Fruit fly (Drosophila melanogaster) whole organism, embryonic: Measurements from ENCODE around the gene fit.
A peak's percentile ranks its signal among the peaks of the same experiment; 100 is the strongest.

Source experiments
- Adf1 ChIP-seq: fragments of 200-800 bp; sonication (Bioruptor generic); IDR thresholded peaks from 2 replicates; pipeline ENCODE4 v1.3.6; 2022; ENCODE audit warnings: missing biosample characterization, missing genetic modification characterization
- Bgb ChIP-seq: fragments of 200-800 bp; sonication (Bioruptor generic); IDR thresholded peaks from 2 replicates; pipeline ENCODE4 v1.3.6; 2022; ENCODE audit warnings: missing biosample characterization, missing genetic modification characterization; ENCODE audit not compliant: partially characterized antibody
- CG10147 ChIP-seq: fragments of 200-800 bp; sonication (Bioruptor generic); optimal IDR thresholded peaks from 2 replicates; lab custom pipeline; 2019; ENCODE audit warnings: missing biosample characterization, mild to moderate bottlenecking, missing genetic modification characterization, moderate library complexity
- CG10267 ChIP-seq: fragments of 200-800 bp; sonication (Bioruptor generic); optimal IDR thresholded peaks from 2 replicates; lab custom pipeline; 2018; ENCODE audit warnings: missing biosample characterization, mild to moderate bottlenecking, missing genetic modification characterization, moderate library complexity
- CG11085 ChIP-seq: fragments of 200-800 bp; sonication (Bioruptor generic); IDR thresholded peaks from 2 replicates; pipeline ENCODE4 v1.3.6; 2022; ENCODE audit warnings: missing biosample characterization, missing genetic modification characterization
- CG11093 ChIP-seq: fragments of 200-800 bp; sonication (Bioruptor generic); IDR thresholded peaks from 3 replicates; pipeline ENCODE4 v1.3.6; 2022; ENCODE audit warnings: missing biosample characterization, missing genetic modification characterization
- CG1233 ChIP-seq: fragments of 200-800 bp; sonication (Bioruptor generic); optimal IDR thresholded peaks from 4 replicates; lab custom pipeline; 2018; ENCODE audit warnings: missing biosample characterization, mild to moderate bottlenecking, missing genetic modification characterization
- CG14710 ChIP-seq: fragments of 200-800 bp; sonication (Bioruptor generic); optimal IDR thresholded peaks from 3 replicates; lab custom pipeline; 2019; ENCODE audit warnings: missing biosample characterization, mild to moderate bottlenecking, missing genetic modification characterization, moderate library complexity
- CG15601 ChIP-seq: fragments of 200-800 bp; sonication (Bioruptor generic); optimal IDR thresholded peaks from 3 replicates; lab custom pipeline; 2019; ENCODE audit warnings: missing biosample characterization, mild to moderate bottlenecking, missing genetic modification characterization, moderate library complexity
- CG1603 ChIP-seq: fragments of 200-800 bp; sonication (Bioruptor generic); optimal IDR thresholded peaks from 2 replicates; lab custom pipeline; 2019; ENCODE audit warnings: missing biosample characterization, mild to moderate bottlenecking, missing genetic modification characterization, moderate library complexity
- CG33213 ChIP-seq: fragments of 200-800 bp; sonication (Bioruptor generic); optimal IDR thresholded peaks from 3 replicates; lab custom pipeline; 2016; ENCODE audit warnings: missing biosample characterization, missing genetic modification characterization
- CG8478 ChIP-seq: fragments of >200 bp; optimal IDR thresholded peaks from 2 replicates; lab custom pipeline; 2018
- CG9797 ChIP-seq: fragments of 200-800 bp; sonication (Bioruptor generic); optimal IDR thresholded peaks from 3 replicates; lab custom pipeline; 2018; ENCODE audit warnings: missing biosample characterization, mild to moderate bottlenecking, missing genetic modification characterization
- Dbx ChIP-seq: fragments of 200-800 bp; sonication (Bioruptor generic); IDR thresholded peaks from 3 replicates; pipeline ENCODE4 v1.3.6; 2022; ENCODE audit warnings: missing biosample characterization, missing genetic modification characterization
- Doc3 ChIP-seq: fragments of 200-800 bp; sonication (Bioruptor generic); IDR thresholded peaks from 3 replicates; pipeline ENCODE4 v1.3.6; 2022; ENCODE audit warnings: missing biosample characterization, missing genetic modification characterization; ENCODE audit not compliant: partially characterized antibody
- Drgx ChIP-seq: fragments of 200-800 bp; sonication (Bioruptor generic); IDR thresholded peaks from 2 replicates; pipeline ENCODE4 v1.3.6; 2022; ENCODE audit warnings: missing biosample characterization, missing genetic modification characterization
- Fer2 ChIP-seq: fragments of 200-800 bp; sonication (Bioruptor generic); optimal IDR thresholded peaks from 2 replicates; lab custom pipeline; 2018; ENCODE audit warnings: missing biosample characterization, mild to moderate bottlenecking, missing genetic modification characterization, moderate library complexity
- Hmr ChIP-seq: fragments of 200-800 bp; sonication (Bioruptor generic); optimal IDR thresholded peaks from 3 replicates; lab custom pipeline; 2017; ENCODE audit warnings: mild to moderate bottlenecking, missing biosample characterization, missing genetic modification reagents, missing genetic modification characterization
- Hsf ChIP-seq: fragments of 200-800 bp; sonication (Bioruptor generic); optimal IDR thresholded peaks from 3 replicates; lab custom pipeline; 2016; ENCODE audit warnings: missing biosample characterization, missing genetic modification characterization
- Mes4 ChIP-seq: fragments of 200-800 bp; sonication (Bioruptor generic); optimal IDR thresholded peaks from 2 replicates; lab custom pipeline; 2016; ENCODE audit warnings: missing biosample characterization, missing genetic modification characterization
- NfI ChIP-seq: fragments of 200-800 bp; sonication (Bioruptor generic); optimal IDR thresholded peaks from 3 replicates; lab custom pipeline; 2018; ENCODE audit warnings: missing biosample characterization, mild to moderate bottlenecking, missing genetic modification characterization, moderate library complexity
- Oaz ChIP-seq: fragments of 200-800 bp; sonication (Bioruptor generic); IDR thresholded peaks from 2 replicates; pipeline ENCODE4 v1.3.6; 2022; ENCODE audit warnings: missing biosample characterization, missing genetic modification characterization
- Scr ChIP-seq: fragments of 200-800 bp; sonication (Bioruptor generic); IDR thresholded peaks from 2 replicates; pipeline ENCODE4 v1.3.6; 2022; ENCODE audit warnings: missing biosample characterization, missing genetic modification characterization; ENCODE audit not compliant: partially characterized antibody
- ara ChIP-seq: fragments of 200-800 bp; sonication (Bioruptor generic); IDR thresholded peaks from 2 replicates; pipeline ENCODE4 v1.3.6; 2022; ENCODE audit warnings: missing biosample characterization, missing genetic modification characterization
- cg ChIP-seq: fragments of 200-800 bp; sonication (Bioruptor generic); optimal IDR thresholded peaks from 3 replicates; lab custom pipeline; 2019; ENCODE audit warnings: missing biosample characterization, mild to moderate bottlenecking, missing genetic modification characterization, moderate library complexity
- dpn ChIP-seq, 2 experiments: fragments of 200-800 bp; sonication (Bioruptor generic); optimal IDR thresholded peaks; 3 replicates each; lab custom pipeline; 2016; ENCODE audit warnings: missing biosample characterization in 2 of 2, missing genetic modification characterization in 2 of 2
- exex ChIP-seq: fragments of 200-800 bp; sonication (Bioruptor generic); optimal IDR thresholded peaks from 4 replicates; lab custom pipeline; 2018; ENCODE audit warnings: missing biosample characterization, mild to moderate bottlenecking, missing genetic modification characterization, moderate library complexity
- fd102C ChIP-seq: fragments of 200-800 bp; sonication (Bioruptor generic); optimal IDR thresholded peaks from 2 replicates; lab custom pipeline; 2018; ENCODE audit warnings: missing biosample characterization, mild to moderate bottlenecking, missing genetic modification characterization, moderate library complexity
- fd96Cb ChIP-seq: fragments of 200-800 bp; sonication (Bioruptor generic); optimal IDR thresholded peaks from 2 replicates; lab custom pipeline; 2018; ENCODE audit warnings: missing biosample characterization, mild to moderate bottlenecking, missing genetic modification characterization, moderate library complexity
- gcm ChIP-seq: fragments of 200-800 bp; sonication (Bioruptor generic); optimal IDR thresholded peaks from 2 replicates; lab custom pipeline; 2019; ENCODE audit warnings: missing biosample characterization, mild to moderate bottlenecking, missing genetic modification characterization, moderate library complexity
- hbn ChIP-seq: fragments of 200-800 bp; sonication (Bioruptor generic); IDR thresholded peaks from 2 replicates; pipeline ENCODE4 v1.3.6; 2022; ENCODE audit warnings: missing biosample characterization, missing genetic modification characterization; ENCODE audit not compliant: partially characterized antibody
- jing ChIP-seq: fragments of 200-800 bp; sonication (Bioruptor generic); optimal IDR thresholded peaks from 2 replicates; lab custom pipeline; 2018; ENCODE audit warnings: missing biosample characterization, mild to moderate bottlenecking, missing genetic modification characterization
- knrl ChIP-seq: fragments of 200-800 bp; sonication (Bioruptor generic); IDR thresholded peaks from 3 replicates; pipeline ENCODE4 v1.3.6; 2022; ENCODE audit warnings: missing biosample characterization, missing genetic modification characterization; ENCODE audit not compliant: partially characterized antibody
- lab ChIP-seq: fragments of 200-800 bp; sonication (Bioruptor generic); optimal IDR thresholded peaks from 3 replicates; lab custom pipeline; 2017; ENCODE audit warnings: missing biosample characterization, missing genetic modification characterization, mild to moderate bottlenecking, moderate library complexity, missing genetic modification reagents
- lov ChIP-seq, 2 experiments: fragments of 200-800 bp in 1 of 2; fragments of >200 bp in 1 of 2; sonication (Bioruptor generic) in 1 of 2; IDR thresholded peaks in 1 of 2; optimal IDR thresholded peaks in 1 of 2; 2 replicates in 1 of 2; 3 replicates in 1 of 2; pipeline versions ENCODE4 v1.3.6 to Lab custom; 2017 to 2022; ENCODE audit warnings: missing biosample characterization in 1 of 2, missing genetic modification characterization in 1 of 2
- mirr ChIP-seq: fragments of 200-800 bp; sonication (Bioruptor generic); optimal IDR thresholded peaks from 3 replicates; lab custom pipeline; 2018; ENCODE audit warnings: missing biosample characterization, mild to moderate bottlenecking, missing genetic modification characterization
- phol ChIP-seq: fragments of 200-800 bp; sonication (Bioruptor generic); optimal IDR thresholded peaks from 3 replicates; lab custom pipeline; 2018; ENCODE audit warnings: missing biosample characterization, mild to moderate bottlenecking, missing genetic modification characterization, moderate library complexity
- prd ChIP-seq, 3 experiments: fragments of >200 bp in 2 of 3; fragments of 200-800 bp in 1 of 3; sonication (Bioruptor generic) in 1 of 3; optimal IDR thresholded peaks in 2 of 3; IDR thresholded peaks in 1 of 3; 2 replicates in 2 of 3; 3 replicates in 1 of 3; pipeline versions ENCODE4 v1.3.6 to Lab custom; 2017 to 2022; ENCODE audit warnings: missing biosample characterization in 1 of 3, missing genetic modification characterization in 1 of 3
- repo ChIP-seq: fragments of 200-800 bp; sonication (Bioruptor generic); optimal IDR thresholded peaks from 2 replicates; lab custom pipeline; 2016; ENCODE audit warnings: missing biosample characterization, missing genetic modification characterization
- sc ChIP-seq, 3 experiments: fragments of >200 bp in 2 of 3; fragments of 200-800 bp in 1 of 3; sonication (Bioruptor generic) in 1 of 3; optimal IDR thresholded peaks; 2 replicates in 2 of 3; 3 replicates in 1 of 3; lab custom pipeline; 2017; ENCODE audit warnings: mild to moderate bottlenecking in 1 of 3, missing biosample characterization in 1 of 3, missing genetic modification characterization in 1 of 3, missing genetic modification reagents in 1 of 3
- sisA ChIP-seq: fragments of 200-800 bp; sonication (Bioruptor generic); IDR thresholded peaks from 2 replicates; pipeline ENCODE4 v1.3.6; 2022; ENCODE audit warnings: missing biosample characterization, missing genetic modification characterization
- unc-4 ChIP-seq: fragments of 200-800 bp; sonication (Bioruptor generic); IDR thresholded peaks from 2 replicates; pipeline ENCODE4 v1.3.6; 2022; ENCODE audit warnings: missing biosample characterization, missing genetic modification characterization; ENCODE audit not compliant: partially characterized antibody
- unpg ChIP-seq: fragments of 200-800 bp; sonication (Bioruptor generic); optimal IDR thresholded peaks from 3 replicates; lab custom pipeline; 2018; ENCODE audit warnings: missing biosample characterization, mild to moderate bottlenecking, missing genetic modification characterization, moderate library complexity
- vnd ChIP-seq: fragments of 200-800 bp; sonication (Bioruptor generic); IDR thresholded peaks from 3 replicates; pipeline ENCODE4 v1.3.6; 2022; ENCODE audit warnings: missing biosample characterization, missing genetic modification characterization; ENCODE audit not compliant: partially characterized antibody
- vvl ChIP-seq: fragments of 200-800 bp; sonication (Bioruptor generic); IDR thresholded peaks from 2 replicates; pipeline ENCODE4 v1.3.6; 2022; ENCODE audit warnings: missing biosample characterization, missing genetic modification characterization

Gene fit

DNA sequence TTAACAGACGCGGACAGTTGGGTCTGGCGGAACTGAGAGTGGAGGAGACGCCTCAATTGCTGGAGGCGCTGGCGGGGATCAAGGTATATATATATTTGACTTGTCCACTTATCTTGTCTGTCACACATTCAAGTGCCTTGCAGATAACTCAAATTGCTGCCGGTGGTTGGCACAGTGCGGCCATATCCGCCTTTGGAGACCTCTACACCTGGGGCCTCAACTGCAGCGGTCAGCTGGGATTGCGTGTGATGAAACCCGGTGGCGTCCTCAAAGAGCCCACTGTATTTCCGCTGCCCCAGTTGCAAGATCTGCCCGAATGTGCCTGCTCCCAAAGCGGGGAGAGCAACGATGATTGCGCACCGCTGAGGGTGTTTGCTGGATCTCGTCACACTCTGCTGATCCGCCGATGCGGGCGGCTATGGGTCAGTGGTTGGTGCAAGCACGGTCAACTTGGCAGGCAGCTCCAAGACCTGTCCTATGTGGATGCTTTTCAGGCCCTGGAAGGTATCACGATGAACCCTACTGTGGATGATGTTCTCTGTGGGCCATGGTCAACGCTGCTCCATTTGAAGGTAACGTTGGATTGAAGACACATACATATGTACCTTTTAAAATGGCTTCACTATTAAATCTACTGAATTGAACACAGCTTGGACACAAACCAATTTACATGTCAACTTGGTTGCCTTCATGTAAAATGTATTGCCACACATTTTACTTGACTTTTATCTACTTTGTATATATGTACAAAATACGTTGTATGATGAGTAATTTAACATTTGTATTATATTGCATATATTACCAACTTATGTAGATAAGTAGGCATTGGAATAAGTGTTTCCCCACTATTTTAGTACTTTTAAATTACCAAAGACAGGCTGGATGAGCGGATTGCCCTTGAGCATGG lies 4.7 kb upstream of the fit start, which contains the start of gene CG43844 (continued):
- TF ChIP-seq fd102C (GFP tag; lab: Kevin White, UChicago): no peak
- TF ChIP-seq Doc3: no peak
- TF ChIP-seq sc (optimal IDR thresholded peaks at IDR 0.05; lab: Kevin White, UChicago): no peak
- TF ChIP-seq sc (GFP tag; optimal IDR thresholded peaks at IDR 0.05; lab: Kevin White, UChicago): no peak
- TF ChIP-seq Adf1 (GFP tag; lab: Robert Waterston, UW): no peak
- no peak for TF ChIP-seq repo
- 0 out of 2 replicates have a peak, but pooled peaks have one; percentile 33 for TF ChIP-seq ara
- TF ChIP-seq Oaz: no peak
- peak; percentile 14; the same call in 1 of the 2 replicates for TF ChIP-seq Drgx (GFP tag; lab: Robert Waterston, UW)
- TF ChIP-seq exex (tag; lab: Kevin White, UChicago): peak; percentile 1
- TF ChIP-seq unpg (GFP tag; lab: Kevin White, UChicago): no peak
- no peak for TF ChIP-seq CG9797 (GFP tag; lab: Kevin White, UChicago)
- TF ChIP-seq phol (tag; lab: Kevin White, UChicago): no peak
- TF ChIP-seq Scr (GFP tag; lab: Robert Waterston, UW): peak; percentile 28; the same call in 1 of the 2 replicates
- no peak for TF ChIP-seq CG1233 (GFP tag; lab: Kevin White, UChicago)
- TF ChIP-seq CG11093 (GFP tag; lab: Robert Waterston, UW): no peak
- peak; percentile 45; the same call in 1 of the 3 replicates for TF ChIP-seq vnd (GFP tag; lab: Robert Waterston, UW)
- TF ChIP-seq CG10267 (tag; lab: Kevin White, UChicago): peak; percentile 19
- peak; percentile 69 for TF ChIP-seq CG8478
- no peak for TF ChIP-seq Dbx (GFP tag; lab: Robert Waterston, UW)
- TF ChIP-seq dpn (GFP tag; optimal IDR thresholded peaks at IDR 0.05; lab: Kevin White, UChicago): no peak
- no peak for TF ChIP-seq fd96Cb (tag; lab: Kevin White, UChicago)
- TF ChIP-seq lov (optimal IDR thresholded peaks at IDR 0.05; lab: Kevin White, UChicago): no peak
- TF ChIP-seq lov (GFP tag; IDR thresholded peaks at IDR 0.05; lab: Robert Waterston, UW): no peak
- peak; percentile 40 for TF ChIP-seq cg (GFP tag; lab: Kevin White, UChicago)
- peak; percentile 83 for TF ChIP-seq gcm
- TF ChIP-seq prd (optimal IDR thresholded peaks at IDR 0.05; lab: Kevin White, UChicago): no peak
- no peak for TF ChIP-seq prd (GFP tag; IDR thresholded peaks at IDR 0.05; lab: Robert Waterston, UW)
- TF ChIP-seq Bgb (GFP tag; lab: Robert Waterston, UW): peak; percentile 85
- TF ChIP-seq Mes4 (GFP tag; lab: Kevin White, UChicago): no peak
- peak; percentile 88 for TF ChIP-seq CG15601 (tag; lab: Kevin White, UChicago)
- no peak for TF ChIP-seq NfI (GFP tag; lab: Kevin White, UChicago)
- no peak for TF ChIP-seq Fer2 (tag; lab: Kevin White, UChicago)
- no peak for TF ChIP-seq Hsf
- TF ChIP-seq CG33213 (GFP tag; lab: Kevin White, UChicago): peak; percentile 3
- TF ChIP-seq hbn: no peak
- TF ChIP-seq knrl: peak; percentile 76
- 0 out of 2 replicates have a peak, but pooled peaks have one; percentile 32 for TF ChIP-seq unc-4 (GFP tag; lab: Robert Waterston, UW)
- no peak for TF ChIP-seq CG10147
- TF ChIP-seq vvl (GFP tag; lab: Robert Waterston, UW): peak; percentile 62; the same call in 1 of the 2 replicates
- no peak for TF ChIP-seq mirr (GFP tag; lab: Kevin White, UChicago)
- TF ChIP-seq sisA (GFP tag; lab: Robert Waterston, UW): 0 out of 2 replicates have a peak, but pooled peaks have one; percentile 6
- peak; percentile 37 for TF ChIP-seq Hmr (GFP tag; lab: Kevin White, UChicago)
- TF ChIP-seq jing (GFP tag; lab: Kevin White, UChicago): no peak
- TF ChIP-seq CG11085 (GFP tag; lab: Robert Waterston, UW): no peak
- peak; percentile 94 for TF ChIP-seq CG14710 (tag; lab: Kevin White, UChicago)
- peak; percentile 14 for TF ChIP-seq lab (GFP tag; lab: Kevin White, UChicago)
- peak; percentile 12 for TF ChIP-seq CG1603
